Fruit fly (Drosophila melanogaster): ENCODE measurements around the gene CG4887.

The CG4887 gene

DNA sequence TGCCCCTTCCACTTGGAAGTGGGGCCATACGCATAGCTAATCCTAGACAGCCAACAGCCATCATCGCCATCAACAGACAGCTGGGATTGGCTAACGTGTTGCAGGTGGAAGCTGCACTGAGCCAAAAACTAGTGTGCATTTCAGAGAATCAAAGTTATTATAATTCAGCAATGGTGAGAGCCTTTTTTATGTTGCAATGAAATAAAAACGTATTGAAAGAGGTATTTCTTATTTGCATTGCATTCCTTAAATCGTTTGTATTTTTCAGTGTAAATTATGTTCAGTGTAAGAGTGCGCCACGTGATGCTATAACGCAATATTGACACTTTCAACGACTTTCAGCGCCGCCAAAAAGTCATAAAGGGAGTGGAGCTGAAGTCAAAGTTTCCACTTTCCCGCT, 40.8 kb downstream of the CG4887 start (continued):
- TF ChIP-seq CG11723 (GFP tag; optimal IDR thresholded peaks at IDR 0.05), result no peak
- no peak for TF ChIP-seq Hr39 (optimal IDR thresholded peaks at IDR 0.05)
- TF ChIP-seq Ssrp (tag; optimal IDR thresholded peaks at IDR 0.05), result no peak
- no peak for TF ChIP-seq CG7987 (GFP tag; optimal IDR thresholded peaks at IDR 0.05)
- TF ChIP-seq MESR4 (GFP tag; optimal IDR thresholded peaks at IDR 0.05), result no peak
- TF ChIP-seq insv (GFP tag; optimal IDR thresholded peaks at IDR 0.05), result no peak
- TF ChIP-seq psq (GFP tag; optimal IDR thresholded peaks at IDR 0.05), result no peak
- no peak for TF ChIP-seq CG6683 (GFP tag; optimal IDR thresholded peaks at IDR 0.05)
- peak; percentile 7 for TF ChIP-seq CG8388 (GFP tag; optimal IDR thresholded peaks at IDR 0.05)
- peak; percentile 48 for TF ChIP-seq gem (tag; optimal IDR thresholded peaks at IDR 0.05)
- TF ChIP-seq Antp (GFP tag; optimal IDR thresholded peaks at IDR 0.05), result peak; percentile 24
- no peak for TF ChIP-seq jing (GFP tag; optimal IDR thresholded peaks at IDR 0.05)
- TF ChIP-seq sens (GFP tag), result peak; percentile 47
- peak in 1 of 2 experiments; percentile 56 for TF ChIP-seq eve (GFP tag; optimal IDR thresholded peaks at IDR 0.05)
- peak; percentile 30 for TF ChIP-seq CG7839 (tag; optimal IDR thresholded peaks at IDR 0.05)
- peak; percentile 8 for TF ChIP-seq CG30403 (GFP tag; optimal IDR thresholded peaks at IDR 0.05)
- TF ChIP-seq CG9876 (GFP tag; optimal IDR thresholded peaks at IDR 0.05), result no peak
- no peak for TF ChIP-seq CG13123 (GFP tag; optimal IDR thresholded peaks at IDR 0.05)
- TF ChIP-seq salm (tag; optimal IDR thresholded peaks at IDR 0.05), result no peak
- TF ChIP-seq Sox102F (GFP tag; optimal IDR thresholded peaks at IDR 0.05), result peak; percentile 52
- peak; percentile 24 for TF ChIP-seq CG13424 (tag; optimal IDR thresholded peaks at IDR 0.05)
- TF ChIP-seq zfh1 (GFP tag; IDR thresholded peaks at IDR 0.05), result no peak
- no peak for TF ChIP-seq trh (GFP tag; optimal IDR thresholded peaks at IDR 0.05)
- TF ChIP-seq sqz (GFP tag; optimal IDR thresholded peaks at IDR 0.05), result no peak

DNA sequence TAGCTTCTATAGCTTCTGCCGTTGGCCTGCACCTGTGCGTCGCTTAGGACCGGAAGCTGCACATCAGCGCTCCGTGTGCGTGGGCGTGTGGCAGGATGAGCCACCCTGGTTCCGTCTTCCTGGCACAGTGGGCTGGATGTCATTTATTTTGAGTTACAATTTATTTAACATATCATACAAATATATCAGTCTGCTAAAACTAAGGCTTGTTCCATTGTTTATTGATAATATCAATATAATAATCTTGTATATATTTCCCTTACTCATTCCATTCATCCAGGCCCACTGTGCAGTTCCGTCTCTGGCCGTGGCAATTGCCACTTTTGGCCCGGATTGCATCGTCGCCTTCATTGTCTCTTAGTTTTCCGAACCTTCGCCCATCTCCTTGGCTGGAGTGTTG, 41.7 kb downstream of the CG4887 start:
- TF ChIP-seq dysf (GFP tag; IDR thresholded peaks at IDR 0.05), result peak; percentile 63; the same call in 2 of the 3 replicates
- peak; percentile 48 for TF ChIP-seq Xbp1 (GFP tag; optimal IDR thresholded peaks at IDR 0.05)
- TF ChIP-seq CG12744 (GFP tag; optimal IDR thresholded peaks at IDR 0.05), result no peak
- TF ChIP-seq CG7556 (GFP tag; optimal IDR thresholded peaks at IDR 0.05), result peak; percentile 46
- peak; percentile 57 for TF ChIP-seq CG1024 (GFP tag; IDR thresholded peaks at IDR 0.05)
- 0 out of 2 replicates have a peak, but pooled peaks have one; percentile 13 for TF ChIP-seq CG14014 (GFP tag; IDR thresholded peaks at IDR 0.05)
- peak; percentile 54 for TF ChIP-seq CG1603 (tag; optimal IDR thresholded peaks at IDR 0.05)
- no peak for TF ChIP-seq CG14965 (GFP tag; optimal IDR thresholded peaks at IDR 0.05; ENCODE audit: borderline replicate concordance)
- TF ChIP-seq CG6254 (GFP tag; optimal IDR thresholded peaks at IDR 0.05), result peak; percentile 22
- TF ChIP-seq CG2889 (GFP tag; IDR thresholded peaks at IDR 0.05), result 0 out of 3 replicates have a peak, but pooled peaks have one; percentile 44
- peak; percentile 48 for TF ChIP-seq Meics (GFP tag; optimal IDR thresholded peaks at IDR 0.05)
- TF ChIP-seq CG10462 (GFP tag; optimal IDR thresholded peaks at IDR 0.05), result peak; percentile 1
- TF ChIP-seq CG1233 (GFP tag; optimal IDR thresholded peaks at IDR 0.05), result peak; percentile 16
- no peak for TF ChIP-seq fd102C (GFP tag; optimal IDR thresholded peaks at IDR 0.05)
- peak; percentile 13 for TF ChIP-seq CG17829 (tag; optimal IDR thresholded peaks at IDR 0.05)
- TF ChIP-seq CG2120 (GFP tag; optimal IDR thresholded peaks at IDR 0.05), result peak; percentile 39
- TF ChIP-seq CG30403 (GFP tag; optimal IDR thresholded peaks at IDR 0.05), result peak; percentile 43
- peak; percentile 50 for TF ChIP-seq ATbp (GFP tag; optimal IDR thresholded peaks at IDR 0.05)
- TF ChIP-seq al (GFP tag; IDR thresholded peaks at IDR 0.05), result 0 out of 2 replicates have a peak, but pooled peaks have one; percentile 20
- peak; percentile 62 for TF ChIP-seq Sox102F (GFP tag; optimal IDR thresholded peaks at IDR 0.05)
- TF ChIP-seq CG11504 (tag; optimal IDR thresholded peaks at IDR 0.05), result peak; percentile 62
- TF ChIP-seq NK7.1 (GFP tag; optimal IDR thresholded peaks at IDR 0.05), result no peak
- peak; percentile 73 for TF ChIP-seq lab (GFP tag; optimal IDR thresholded peaks at IDR 0.05)
- peak; percentile 32 for TF ChIP-seq CG1602 (GFP tag; optimal IDR thresholded peaks at IDR 0.05)
- TF ChIP-seq CoRest (tag; optimal IDR thresholded peaks at IDR 0.05), result peak; percentile 32
- peak; percentile 51 for TF ChIP-seq fd96Cb (tag; optimal IDR thresholded peaks at IDR 0.05)
- TF ChIP-seq CG10959 (GFP tag; IDR thresholded peaks at IDR 0.05), result 0 out of 2 replicates have a peak, but pooled peaks have one; percentile 9
- peak; percentile 6 for TF ChIP-seq CG9727 (GFP tag; optimal IDR thresholded peaks at IDR 0.05)
- TF ChIP-seq CG6813 (GFP tag; optimal IDR thresholded peaks at IDR 0.05), result peak; percentile 17
